Fruit fly (Drosophila melanogaster): ENCODE measurements around the gene CG10336.

The CG10336 gene

dm6 chr2L:18656691-18657237, 32.6 kb upstream of the CG10336 start (continued):
- no peak for TF ChIP-seq hth (optimal IDR thresholded peaks at IDR 0.05)
- TF ChIP-seq kni (GFP tag; optimal IDR thresholded peaks at IDR 0.05): peak; percentile 76
- TF ChIP-seq Blimp-1 (GFP tag; optimal IDR thresholded peaks at IDR 0.05): peak; percentile 28
- TF ChIP-seq CG6854 (GFP tag; optimal IDR thresholded peaks at IDR 0.05): no peak
- no peak for TF ChIP-seq CG18011 (GFP tag; optimal IDR thresholded peaks at IDR 0.05)
- TF ChIP-seq slp2 (GFP tag; optimal IDR thresholded peaks at IDR 0.05): no peak
- TF ChIP-seq ase (GFP tag; IDR thresholded peaks at IDR 0.05): no peak
- no peak for TF ChIP-seq Mrtf (GFP tag; IDR thresholded peaks at IDR 0.05)
- no peak for TF ChIP-seq CG12299 (tag; optimal IDR thresholded peaks at IDR 0.05)
- TF ChIP-seq CG3163 (GFP tag; optimal IDR thresholded peaks at IDR 0.05): no peak
- TF ChIP-seq CG6254 (GFP tag; optimal IDR thresholded peaks at IDR 0.05): no peak
- no peak for TF ChIP-seq Opbp (GFP tag; IDR thresholded peaks at IDR 0.05; ENCODE audit: partially characterized antibody)
- TF ChIP-seq wdn (GFP tag; IDR thresholded peaks at IDR 0.05): no peak
- TF ChIP-seq sens (GFP tag): peak; percentile 84
- no peak for TF ChIP-seq sob (GFP tag; IDR thresholded peaks at IDR 0.05)
- no peak for TF ChIP-seq Side (GFP tag; optimal IDR thresholded peaks at IDR 0.05)
- TF ChIP-seq Spps (tag; optimal IDR thresholded peaks at IDR 0.05): no peak
- no peak for TF ChIP-seq crc (GFP tag; optimal IDR thresholded peaks at IDR 0.05)
- TF ChIP-seq CG12155 (GFP tag; optimal IDR thresholded peaks at IDR 0.05): no peak
- no peak for TF ChIP-seq B-H2 (GFP tag; optimal IDR thresholded peaks at IDR 0.05)
- TF ChIP-seq GATAe (GFP tag; conservative IDR thresholded peaks at IDR 0.05): no peak
- no peak for TF ChIP-seq Sox100B (GFP tag; optimal IDR thresholded peaks at IDR 0.05)
- no peak for TF ChIP-seq grn (GFP tag; optimal IDR thresholded peaks at IDR 0.05)
- TF ChIP-seq zfh1 (GFP tag; IDR thresholded peaks at IDR 0.05): no peak
- no peak for TF ChIP-seq zf30C (GFP tag; optimal IDR thresholded peaks at IDR 0.05)
- no peak for TF ChIP-seq CG7271 (tag; optimal IDR thresholded peaks at IDR 0.05)
- no peak for TF ChIP-seq Atf3 (GFP tag; optimal IDR thresholded peaks at IDR 0.05)
- no peak for TF ChIP-seq prd (optimal IDR thresholded peaks at IDR 0.05)
- TF ChIP-seq prd (GFP tag; IDR thresholded peaks at IDR 0.05): 0 out of 3 replicates have a peak, but pooled peaks have one; percentile 9
- 0 out of 2 replicates have a peak, but pooled peaks have one; percentile 11 for TF ChIP-seq slbo (GFP tag; IDR thresholded peaks at IDR 0.05)
- peak; percentile 10 for TF ChIP-seq lab (GFP tag; optimal IDR thresholded peaks at IDR 0.05)
- no peak for TF ChIP-seq CG16815 (GFP tag; optimal IDR thresholded peaks at IDR 0.05)
- TF ChIP-seq CG4404 (GFP tag; IDR thresholded peaks at IDR 0.05): no peak
- no peak for TF ChIP-seq CG2712 (tag; optimal IDR thresholded peaks at IDR 0.05)
- no peak for TF ChIP-seq HLH54F (GFP tag; optimal IDR thresholded peaks at IDR 0.05)
- no peak for TF ChIP-seq CG8359 (GFP tag; optimal IDR thresholded peaks at IDR 0.05; ENCODE audit: borderline replicate concordance)
- no peak for TF ChIP-seq lilli (GFP tag; optimal IDR thresholded peaks at IDR 0.05)
- TF ChIP-seq Med (GFP tag): peak; percentile 56
- TF ChIP-seq CG14441 (GFP tag; IDR thresholded peaks at IDR 0.05): 0 out of 2 replicates have a peak, but pooled peaks have one; percentile 12
- no peak for TF ChIP-seq seq (GFP tag; IDR thresholded peaks at IDR 0.05)
- no peak for TF ChIP-seq CG11093 (GFP tag; IDR thresholded peaks at IDR 0.05)
- TF ChIP-seq Nf-YC (tag; optimal IDR thresholded peaks at IDR 0.05): no peak
- no peak for TF ChIP-seq CG7928 (GFP tag; optimal IDR thresholded peaks at IDR 0.05)
- TF ChIP-seq jing (GFP tag; optimal IDR thresholded peaks at IDR 0.05): no peak
- TF ChIP-seq pnt (GFP tag; optimal IDR thresholded peaks at IDR 0.05): no peak
- no peak for TF ChIP-seq TFAM (GFP tag; optimal IDR thresholded peaks at IDR 0.05)
- TF ChIP-seq dmrt11E (tag; optimal IDR thresholded peaks at IDR 0.05): no peak
- no peak for TF ChIP-seq stc (GFP tag; IDR thresholded peaks at IDR 0.05)
- TF ChIP-seq CG2120 (GFP tag; optimal IDR thresholded peaks at IDR 0.05): no peak
- peak; percentile 51 for TF ChIP-seq Ets65A (GFP tag)
- TF ChIP-seq odd (GFP tag; optimal IDR thresholded peaks at IDR 0.05): no peak
- TF ChIP-seq vvl (GFP tag; IDR thresholded peaks at IDR 0.05): peak; percentile 71; the same call in 1 of the 2 replicates
